Worm (Caenorhabditis elegans) whole organism, late embryonic: Measurements from ENCODE around the gene M03E7.2.

Experiments used
- C08G9.2 ChIP-seq: sonication (generic microtip); optimal IDR thresholded peaks from 2 replicates; lab custom pipeline; 2016; ENCODE audit warnings: mild to moderate bottlenecking, missing genetic modification characterization, moderate library complexity, missing compliant biosample characterization
- C38D4.7 ChIP-seq: fragments of 200-800 bp; sonication (Bioruptor generic); optimal IDR thresholded peaks from 2 replicates; lab custom pipeline; 2018; ENCODE audit warnings: mild to moderate bottlenecking, missing genetic modification characterization, moderate library complexity, missing compliant biosample characterization
- F13H6.1 ChIP-seq: sonication (generic microtip); optimal IDR thresholded peaks from 2 replicates; lab custom pipeline; 2016; ENCODE audit warnings: missing genetic modification characterization, missing compliant biosample characterization
- K09A11.1 ChIP-seq: sonication (generic microtip); optimal IDR thresholded peaks from 2 replicates; lab custom pipeline; 2017; ENCODE audit warnings: antibody characterized with exemption, mild to moderate bottlenecking, missing genetic modification characterization, missing compliant biosample characterization; ENCODE audit not compliant: insufficient read depth
- ceh-14 ChIP-seq: sonication (generic microtip); optimal IDR thresholded peaks from 2 replicates; lab custom pipeline; 2016; ENCODE audit warnings: missing genotype, missing genetic modification characterization, missing compliant biosample characterization
- ceh-19 ChIP-seq: fragments of 200-800 bp; sonication (Bioruptor generic); optimal IDR thresholded peaks from 2 replicates; lab custom pipeline; 2018; ENCODE audit warnings: mild to moderate bottlenecking, missing genetic modification characterization, missing compliant biosample characterization
- ceh-2 ChIP-seq: sonication (generic microtip); optimal IDR thresholded peaks from 2 replicates; lab custom pipeline; 2016; ENCODE audit warnings: missing genotype, missing genetic modification characterization, missing compliant biosample characterization
- ceh-22 ChIP-seq: sonication (generic microtip); optimal IDR thresholded peaks from 2 replicates; lab custom pipeline; 2017; ENCODE audit warnings: missing biosample characterization, missing genetic modification characterization
- ceh-31 ChIP-seq: sonication (generic microtip); optimal IDR thresholded peaks from 2 replicates; lab custom pipeline; 2016; ENCODE audit warnings: missing genetic modification characterization, missing compliant biosample characterization
- ceh-34 ChIP-seq: sonication (generic microtip); optimal IDR thresholded peaks from 2 replicates; lab custom pipeline; 2016; ENCODE audit warnings: mild to moderate bottlenecking, missing genetic modification characterization, missing compliant biosample characterization
- ceh-45 ChIP-seq: fragments of 200-800 bp; sonication (Bioruptor generic); IDR thresholded peaks from 2 replicates; pipeline ENCODE4 v1.3.6; 2022; ENCODE audit warnings: missing genetic modification reagents, missing genetic modification characterization, missing compliant biosample characterization
- ceh-48 ChIP-seq: sonication (generic microtip); optimal IDR thresholded peaks from 2 replicates; lab custom pipeline; 2016; ENCODE audit warnings: missing genetic modification characterization, inconsistent platforms, missing compliant biosample characterization
- ceh-6 ChIP-seq: fragments of 200-800 bp; sonication (Bioruptor generic); optimal IDR thresholded peaks from 2 replicates; lab custom pipeline; 2018; ENCODE audit warnings: mild to moderate bottlenecking, missing genetic modification characterization, missing compliant biosample characterization
- ceh-9 ChIP-seq: sonication (generic microtip); optimal IDR thresholded peaks from 2 replicates; lab custom pipeline; 2016; ENCODE audit warnings: mild to moderate bottlenecking, missing genetic modification characterization, inconsistent platforms, missing compliant biosample characterization
- dve-1 ChIP-seq: sonication (generic microtip); optimal IDR thresholded peaks from 2 replicates; lab custom pipeline; 2017; ENCODE audit warnings: antibody characterized with exemption, mild to moderate bottlenecking, missing genetic modification characterization, missing compliant biosample characterization
- elt-2 ChIP-seq: sonication (generic microtip); optimal IDR thresholded peaks from 2 replicates; lab custom pipeline; 2016; ENCODE audit warnings: missing genetic modification reagents, missing genetic modification characterization, missing compliant biosample characterization
- elt-4 ChIP-seq: sonication (generic microtip); optimal IDR thresholded peaks from 2 replicates; lab custom pipeline; 2016; ENCODE audit warnings: missing genetic modification characterization, missing compliant biosample characterization
- eyg-1 ChIP-seq: sonication (generic microtip); optimal IDR thresholded peaks from 2 replicates; lab custom pipeline; 2016; ENCODE audit warnings: missing genotype, missing genetic modification characterization, missing compliant biosample characterization
- fax-1 ChIP-seq: sonication (generic microtip); optimal IDR thresholded peaks from 2 replicates; lab custom pipeline; 2016; ENCODE audit warnings: missing genotype, missing genetic modification characterization, missing compliant biosample characterization
- fkh-10 ChIP-seq: fragments of 150-350 bp; optimal IDR thresholded peaks from 2 replicates; lab custom pipeline; 2014; ENCODE audit warnings: missing biosample characterization, missing genetic modification reagents, missing genetic modification characterization
- gmeb-2 ChIP-seq: sonication (generic microtip); optimal IDR thresholded peaks from 2 replicates; lab custom pipeline; 2016; ENCODE audit warnings: missing genetic modification characterization, inconsistent platforms, missing compliant biosample characterization
- hlh-30 ChIP-seq: sonication (generic microtip); optimal IDR thresholded peaks from 2 replicates; lab custom pipeline; 2017; ENCODE audit warnings: antibody characterized with exemption, missing genetic modification characterization, missing compliant biosample characterization; ENCODE audit not compliant: insufficient read depth
- hlh-6 ChIP-seq: sonication (generic microtip); optimal IDR thresholded peaks from 2 replicates; lab custom pipeline; 2016; ENCODE audit warnings: missing genotype, missing genetic modification characterization, missing compliant biosample characterization
- hlh-8 ChIP-seq: sonication (generic microtip); optimal IDR thresholded peaks from 2 replicates; lab custom pipeline; 2016; ENCODE audit warnings: missing genotype, missing genetic modification characterization, missing compliant biosample characterization
- lin-11 ChIP-seq: fragments of 200-800 bp; sonication (Bioruptor generic); optimal IDR thresholded peaks from 2 replicates; lab custom pipeline; 2018; ENCODE audit warnings: mild to moderate bottlenecking, missing genetic modification characterization, missing compliant biosample characterization
- mec-3 ChIP-seq: sonication (generic microtip); optimal IDR thresholded peaks from 2 replicates; lab custom pipeline; 2016; ENCODE audit warnings: borderline replicate concordance, missing genetic modification characterization, missing compliant biosample characterization
- nfya-1 ChIP-seq: sonication (generic microtip); optimal IDR thresholded peaks from 2 replicates; lab custom pipeline; 2017; ENCODE audit warnings: missing genetic modification characterization, mild to moderate bottlenecking, missing compliant biosample characterization, antibody characterized with exemption, moderate library complexity
- nhr-11 ChIP-seq: fragments of 150-350 bp; optimal IDR thresholded peaks from 2 replicates; lab custom pipeline; 2014; ENCODE audit warnings: missing biosample characterization, missing genetic modification characterization
- pag-3 ChIP-seq: sonication (generic microtip); optimal IDR thresholded peaks from 2 replicates; lab custom pipeline; 2016; ENCODE audit warnings: missing compliant biosample characterization, missing genetic modification characterization, borderline replicate concordance
- pha-2 ChIP-seq: sonication (generic microtip); optimal IDR thresholded peaks from 2 replicates; lab custom pipeline; 2017; ENCODE audit warnings: mild to moderate bottlenecking, missing genetic modification characterization, missing compliant biosample characterization
- pha-4 ChIP-seq: fragments of 150-350 bp; optimal IDR thresholded peaks from 2 replicates; lab custom pipeline; 2018; ENCODE audit warnings: missing biosample characterization, missing genetic modification reagents, missing genetic modification characterization
- pqm-1 ChIP-seq: sonication (generic microtip); optimal IDR thresholded peaks from 2 replicates; lab custom pipeline; 2016; ENCODE audit warnings: missing genetic modification characterization, missing compliant biosample characterization
- sdc-2 ChIP-seq: sonication (generic microtip); optimal IDR thresholded peaks from 2 replicates; lab custom pipeline; 2016; ENCODE audit warnings: missing genotype, missing genetic modification characterization, missing compliant biosample characterization
- sox-4 ChIP-seq: sonication (generic microtip); optimal IDR thresholded peaks from 2 replicates; lab custom pipeline; 2017; ENCODE audit warnings: mild to moderate bottlenecking, missing genetic modification characterization, inconsistent platforms, missing compliant biosample characterization
- tbx-2 ChIP-seq: sonication (generic microtip); optimal IDR thresholded peaks from 2 replicates; lab custom pipeline; 2016; ENCODE audit warnings: missing genetic modification characterization, missing compliant biosample characterization
- ttx-3 ChIP-seq: sonication (generic microtip); optimal IDR thresholded peaks from 2 replicates; lab custom pipeline; 2016; ENCODE audit warnings: missing genetic modification reagents, missing genetic modification characterization, missing compliant biosample characterization
- unc-3 ChIP-seq, 2 experiments: fragments of 200-800 bp in 1 of 2; sonication (Bioruptor generic) in 1 of 2; sonication (generic microtip) in 1 of 2; conservative IDR thresholded peaks in 1 of 2; optimal IDR thresholded peaks in 1 of 2; 2 replicates each; pipeline versions ENCODE4 v1.3.6 to Lab custom; 2016 to 2022; ENCODE audit warnings: missing compliant biosample characterization in 2 of 2, missing genetic modification characterization in 2 of 2, missing genetic modification reagents in 1 of 2
- unc-86 ChIP-seq: sonication (generic microtip); optimal IDR thresholded peaks from 2 replicates; lab custom pipeline; 2016; ENCODE audit warnings: missing genetic modification characterization, missing compliant biosample characterization
- zip-5 ChIP-seq: sonication (generic microtip); optimal IDR thresholded peaks from 2 replicates; lab custom pipeline; 2016; ENCODE audit warnings: missing genetic modification characterization, missing compliant biosample characterization

Gene M03E7.2

ce11 chrV:5620040-5620439, 2.6 kb downstream of the M03E7.2 start, which contains the start of gene memb-2:
memb-2 (minus strand) TSS chrV:5620140.
- no peak for TF ChIP-seq mec-3 (tag; lab: Kevin White, UChicago)
- no peak for TF ChIP-seq fax-1 (tag; lab: Kevin White, UChicago)
- no peak for TF ChIP-seq F13H6.1 (tag; lab: Kevin White, UChicago)
- TF ChIP-seq C08G9.2 (tag; lab: Kevin White, UChicago), result no peak
- TF ChIP-seq zip-5 (tag; lab: Kevin White, UChicago), result no peak
- TF ChIP-seq ceh-34 (tag; lab: Kevin White, UChicago), result no peak
- TF ChIP-seq ceh-22 (tag; lab: Kevin White, UChicago), result no peak
- TF ChIP-seq nfya-1 (tag; lab: Kevin White, UChicago), result no peak
- TF ChIP-seq ceh-31, result no peak
- no peak for TF ChIP-seq lin-11 (tag; lab: Kevin White, UChicago)
- no peak for TF ChIP-seq ceh-14
- no peak for TF ChIP-seq ceh-19 (GFP tag; lab: Kevin White, UChicago)
- no peak for TF ChIP-seq fkh-10 (GFP tag; lab: Kevin White, UChicago)
- TF ChIP-seq ttx-3 (tag; lab: Kevin White, UChicago), result no peak

- TF ChIP-seq gmeb-2 (no peak), sdc-2 (tag; lab: Kevin White, UChicago) (no peak), pag-3 (no peak), pqm-1 (tag; lab: Kevin White, UChicago) (no peak), zip-5 (tag; lab: Kevin White, UChicago) (no peak), C08G9.2 (tag; lab: Kevin White, UChicago) (no peak)
These were observed 4.0 kb downstream of the M03E7.2 start, which contains the start of gene M03E7.1 for ce11 chrV:5621390-5621789. M03E7.1 (plus strand) TSS chrV:5621690.

- TF ChIP-seq sox-4 (no peak), fkh-10 (GFP tag; lab: Kevin White, UChicago) (no peak), ceh-45 (GFP tag; lab: Robert Waterston, UW) (no peak), ceh-2 (tag; lab: Kevin White, UChicago) (no peak), mec-3 (tag; lab: Kevin White, UChicago) (no peak), dve-1 (tag; lab: Kevin White, UChicago) (no peak), nfya-1 (tag; lab: Kevin White, UChicago) (no peak), elt-4 (tag; lab: Kevin White, UChicago) (no peak), tbx-2 (tag; lab: Kevin White, UChicago) (no peak), K09A11.1 (tag; lab: Kevin White, UChicago) (no peak)
These were observed 10.6 kb downstream of the M03E7.2 start for ce11 chrV:5628014-5628413.

ce11 chrV:5630792-5631191, 13.4 kb downstream of the M03E7.2 start, which contains the start of gene acy-4:
acy-4 (minus strand) TSS chrV:5630892.
- TF ChIP-seq hlh-8 (tag; lab: Kevin White, UChicago), result no peak

ce11 chrV:5634445-5634844, 17.0 kb downstream of the M03E7.2 start:
- TF ChIP-seq elt-2 (tag; lab: Kevin White, UChicago) (peak; percentile 39), ceh-48 (no peak), C38D4.7 (GFP tag; lab: Kevin White, UChicago) (no peak), eyg-1 (tag; lab: Kevin White, UChicago) (no peak)

- no peak for TF ChIP-seq unc-86 (tag; lab: Kevin White, UChicago)
- no peak for TF ChIP-seq sdc-2 (tag; lab: Kevin White, UChicago)
- TF ChIP-seq lin-11 (tag; lab: Kevin White, UChicago), result no peak
- TF ChIP-seq hlh-30 (tag; lab: Kevin White, UChicago), result no peak
- TF ChIP-seq hlh-6 (tag; lab: Kevin White, UChicago), result no peak
- TF ChIP-seq mec-3 (tag; lab: Kevin White, UChicago), result no peak
- no peak for TF ChIP-seq pha-4 (tag; lab: Kevin White, UChicago)
- no peak for TF ChIP-seq unc-3 (GFP tag; conservative IDR thresholded peaks at IDR 0.05; lab: Robert Waterston, UW)
- TF ChIP-seq unc-3 (tag; optimal IDR thresholded peaks at IDR 0.05; lab: Kevin White, UChicago), result no peak
- TF ChIP-seq eyg-1 (tag; lab: Kevin White, UChicago), result no peak
- TF ChIP-seq ttx-3 (tag; lab: Kevin White, UChicago), result no peak
- no peak for TF ChIP-seq elt-4 (tag; lab: Kevin White, UChicago)
- TF ChIP-seq ceh-9 (tag; lab: Kevin White, UChicago), result no peak
- no peak for TF ChIP-seq ceh-6
- TF ChIP-seq nfya-1 (tag; lab: Kevin White, UChicago), result no peak
- no peak for TF ChIP-seq nhr-11 (tag; lab: Kevin White, UChicago)
- no peak for TF ChIP-seq pha-2
- no peak for TF ChIP-seq ceh-19 (GFP tag; lab: Kevin White, UChicago)
These were observed 26.8 kb downstream of the M03E7.2 start, which contains the start of gene srx-117 for ce11 chrV:5644171-5644570. srx-117 (plus strand) TSS chrV:5644471.
